Fruit fly (Drosophila melanogaster) whole organism, adult: ENCODE data around the gene CG5946.

ENCODE experiments used
- CG11617 ChIP-seq: fragments of 200-800 bp; sonication (Bioruptor generic); optimal IDR thresholded peaks from 2 replicates; lab custom pipeline; 2017; ENCODE audit warnings: mild to moderate bottlenecking, missing biosample characterization, missing genetic modification reagents, missing genetic modification characterization
- CG14711 ChIP-seq: fragments of 200-800 bp; sonication (Bioruptor generic); optimal IDR thresholded peaks from 2 replicates; lab custom pipeline; 2018; ENCODE audit warnings: missing biosample characterization, mild to moderate bottlenecking, missing genetic modification characterization, moderate library complexity
- CG1620 ChIP-seq: fragments of 200-800 bp; sonication (Bioruptor generic); optimal IDR thresholded peaks from 2 replicates; lab custom pipeline; 2016; ENCODE audit warnings: missing biosample characterization, missing genetic modification characterization
- CG5204 ChIP-seq: fragments of 200-800 bp; sonication (Bioruptor generic); optimal IDR thresholded peaks from 2 replicates; lab custom pipeline; 2016; ENCODE audit warnings: missing biosample characterization, missing genetic modification characterization
- CG7045 ChIP-seq: fragments of 200-800 bp; sonication (Bioruptor generic); optimal IDR thresholded peaks from 2 replicates; lab custom pipeline; 2017; ENCODE audit warnings: missing biosample characterization, mild to moderate bottlenecking, missing genetic modification characterization
- Clk ChIP-seq: fragments of 200-800 bp; sonication (Bioruptor generic); optimal IDR thresholded peaks from 2 replicates; lab custom pipeline; 2017; ENCODE audit warnings: missing biosample characterization, missing genetic modification characterization
- Crg-1 ChIP-seq: fragments of 200-800 bp; sonication (Bioruptor generic); optimal IDR thresholded peaks from 2 replicates; lab custom pipeline; 2016; ENCODE audit warnings: missing biosample characterization, missing genetic modification characterization
- Hr96 ChIP-seq: fragments of 200-800 bp; sonication (Bioruptor generic); optimal IDR thresholded peaks from 2 replicates; lab custom pipeline; 2016; ENCODE audit warnings: missing biosample characterization, missing genetic modification characterization
- bab1 ChIP-seq: fragments of 200-800 bp; sonication (Bioruptor generic); optimal IDR thresholded peaks from 3 replicates; lab custom pipeline; 2019; ENCODE audit warnings: missing biosample characterization, mild to moderate bottlenecking, missing genetic modification characterization, moderate library complexity
- cnc ChIP-seq, 2 experiments: fragments of >200 bp; optimal IDR thresholded peaks; 2 replicates each; lab custom pipeline; 2017
- kay ChIP-seq: fragments of 200-800 bp; sonication (Bioruptor generic); peaks from one replicate; lab custom pipeline; 2016; ENCODE audit warnings: missing biosample characterization, missing genetic modification characterization, borderline replicate concordance
- ovo ChIP-seq: fragments of 200-800 bp; sonication (Bioruptor generic); optimal IDR thresholded peaks from 2 replicates; lab custom pipeline; 2016; ENCODE audit warnings: missing biosample characterization, missing genetic modification characterization

DNA sequence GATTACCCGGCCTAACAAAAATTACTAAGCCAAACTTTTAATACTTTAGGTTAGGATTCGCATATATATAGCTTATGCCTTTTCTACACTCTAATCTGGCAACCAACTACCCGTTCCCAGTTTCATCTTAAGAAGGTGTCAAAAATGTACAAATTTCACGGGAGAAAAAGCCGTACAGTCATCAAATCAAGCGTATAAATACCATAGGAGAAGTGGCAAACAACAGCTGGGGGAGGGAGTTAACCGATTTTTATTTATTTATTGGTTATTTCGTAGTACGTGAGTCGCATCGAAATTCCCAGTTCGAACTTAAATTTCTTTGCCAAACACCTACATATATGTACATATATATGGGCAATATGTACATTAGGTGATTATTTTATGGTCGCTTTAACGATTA is 6.7 kb upstream of the CG5946 start, which contains the start of gene CG7264:
- TF ChIP-seq bab1 (GFP tag; lab: Kevin White, UChicago) (no peak), ovo (no peak), Hr96 (no peak), cnc (optimal IDR thresholded peaks at IDR 0.05; lab: Kevin White, UChicago) (no peak), CG1620 (GFP tag; lab: Kevin White, UChicago) (no peak), CG11617 (GFP tag; lab: Kevin White, UChicago) (no peak), CG7045 (GFP tag; lab: Kevin White, UChicago) (no peak), kay (GFP tag; lab: Kevin White, UChicago) (no peak), Clk (GFP tag; lab: Kevin White, UChicago) (no peak), CG5204 (GFP tag; lab: Kevin White, UChicago) (no peak), CG14711 (no peak), Crg-1 (no peak)
